Worm (Caenorhabditis elegans) whole organism, L3 larva: Measurements from ENCODE around the gene ZC513.14.

Experiments
- R02D3.7 ChIP-seq: fragments of 150-350 bp; optimal IDR thresholded peaks from 2 replicates; lab custom pipeline; 2014; ENCODE audit warnings: missing biosample characterization, missing genetic modification characterization
- lin-39 ChIP-seq: fragments of 150-350 bp; optimal IDR thresholded peaks from 2 replicates; lab custom pipeline; 2018; ENCODE audit warnings: missing biosample characterization, missing genetic modification reagents, missing genetic modification characterization
- nhr-11 ChIP-seq: fragments of 150-350 bp; optimal IDR thresholded peaks from 2 replicates; lab custom pipeline; 2014; ENCODE audit warnings: missing biosample characterization, missing genetic modification characterization
- nhr-28 ChIP-seq: fragments of 150-350 bp; optimal IDR thresholded peaks from 2 replicates; lab custom pipeline; 2014; ENCODE audit warnings: missing biosample characterization, missing genetic modification characterization
- zag-1 ChIP-seq: fragments of 150-350 bp; optimal IDR thresholded peaks from 2 replicates; lab custom pipeline; 2014; ENCODE audit warnings: missing biosample characterization, missing genetic modification characterization
- ztf-11 ChIP-seq: fragments of 150-350 bp; optimal IDR thresholded peaks from 2 replicates; lab custom pipeline; 2014; ENCODE audit warnings: missing biosample characterization, missing genetic modification characterization

DNA sequence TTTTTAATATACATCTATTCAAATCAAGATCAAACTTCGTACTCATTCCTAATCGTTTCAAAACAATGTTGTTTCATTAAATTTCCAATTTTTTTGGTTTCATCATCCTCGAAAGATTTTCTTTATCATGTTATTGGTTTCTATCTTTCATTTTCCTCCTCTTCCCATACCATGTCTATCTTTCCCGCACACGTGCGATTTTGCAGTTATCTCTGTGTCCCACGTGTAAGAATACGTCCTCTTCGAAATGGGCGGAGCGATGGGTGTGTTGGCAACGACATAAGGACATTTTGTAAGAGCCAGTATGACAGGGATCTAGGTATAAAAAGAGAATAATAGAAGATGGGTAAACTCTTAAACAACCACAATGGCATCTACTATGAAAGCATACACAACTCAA is 9.5 kb downstream of the ZC513.14 start, which contains the start of gene F43H9.4:
- TF ChIP-seq lin-39 (tag; lab: Kevin White, UChicago), result no peak
- no peak for TF ChIP-seq ztf-11
- no peak for TF ChIP-seq R02D3.7 (tag; lab: Kevin White, UChicago)
- no peak for TF ChIP-seq zag-1 (tag; lab: Kevin White, UChicago)
- TF ChIP-seq nhr-11, result no peak
- no peak for TF ChIP-seq nhr-28 (tag; lab: Kevin White, UChicago)
